Fruit fly (Drosophila melanogaster) S2 (cell line): Measurements from ENCODE around the gene mus304.
A peak's percentile ranks its signal among the peaks of the same experiment; 100 is the strongest.

Experiments used
- CG8478 ChIP-seq: fragments of >200 bp; optimal IDR thresholded peaks from 2 replicates; lab custom pipeline; 2018
- CTCF ChIP-seq, 2 experiments: fragments of >200 bp; optimal IDR thresholded peaks; 2 replicates each; lab custom pipeline; 2018

- TF ChIP-seq CG8478 (lab: Kevin White, UChicago) = no peak
- peak; percentile 35 to 65 for TF ChIP-seq CTCF (optimal IDR thresholded peaks at IDR 0.05; lab: Kevin White, UChicago)
Observed at dm6 chr3L:18088027-18088426, 21.6 kb upstream of the mus304 start.
